Fruit fly (Drosophila melanogaster) whole organism, embryonic: Measurements from ENCODE around the gene Lip3.

ENCODE experiments used
- CG1024 ChIP-seq: fragments of 200-800 bp; sonication (Bioruptor generic); IDR thresholded peaks from 2 replicates; pipeline ENCODE4 v1.3.6; 2022; ENCODE audit warnings: missing biosample characterization, missing genetic modification characterization
- CG7928 ChIP-seq: fragments of 200-800 bp; sonication (Bioruptor generic); optimal IDR thresholded peaks from 2 replicates; lab custom pipeline; 2017; ENCODE audit warnings: missing biosample characterization, mild to moderate bottlenecking, missing genetic modification characterization
- CG8924 ChIP-seq: fragments of 200-800 bp; optimal IDR thresholded peaks from 3 replicates; lab custom pipeline; 2019; ENCODE audit warnings: missing biosample characterization, mild to moderate bottlenecking, missing genetic modification characterization, moderate library complexity
- CG9609 ChIP-seq: fragments of 200-800 bp; sonication (Bioruptor generic); optimal IDR thresholded peaks from 3 replicates; lab custom pipeline; 2016; ENCODE audit warnings: missing biosample characterization, missing genetic modification characterization
- CoRest ChIP-seq: fragments of 200-800 bp; sonication (Bioruptor generic); optimal IDR thresholded peaks from 3 replicates; lab custom pipeline; 2018; ENCODE audit warnings: missing biosample characterization, mild to moderate bottlenecking, missing genetic modification characterization, moderate library complexity
- Opbp ChIP-seq: fragments of 200-800 bp; sonication (Bioruptor generic); IDR thresholded peaks from 3 replicates; pipeline ENCODE4 v1.3.6; 2022; ENCODE audit warnings: missing biosample characterization, missing genetic modification characterization; ENCODE audit not compliant: partially characterized antibody
- crc ChIP-seq: fragments of 200-800 bp; sonication (Bioruptor generic); optimal IDR thresholded peaks from 2 replicates; lab custom pipeline; 2016; ENCODE audit warnings: missing biosample characterization, missing genetic modification characterization
- esg ChIP-seq: fragments of 200-800 bp; sonication (Bioruptor generic); conservative IDR thresholded peaks from 2 replicates; pipeline ENCODE4 v1.3.6; 2022; ENCODE audit warnings: missing biosample characterization, missing genetic modification characterization
- rib ChIP-seq: fragments of 200-800 bp; sonication (Bioruptor generic); IDR thresholded peaks from 2 replicates; pipeline ENCODE4 v1.3.6; 2022; ENCODE audit warnings: missing biosample characterization, missing genetic modification characterization
- vvl ChIP-seq: fragments of 200-800 bp; sonication (Bioruptor generic); IDR thresholded peaks from 2 replicates; pipeline ENCODE4 v1.3.6; 2022; ENCODE audit warnings: missing biosample characterization, missing genetic modification characterization

DNA sequence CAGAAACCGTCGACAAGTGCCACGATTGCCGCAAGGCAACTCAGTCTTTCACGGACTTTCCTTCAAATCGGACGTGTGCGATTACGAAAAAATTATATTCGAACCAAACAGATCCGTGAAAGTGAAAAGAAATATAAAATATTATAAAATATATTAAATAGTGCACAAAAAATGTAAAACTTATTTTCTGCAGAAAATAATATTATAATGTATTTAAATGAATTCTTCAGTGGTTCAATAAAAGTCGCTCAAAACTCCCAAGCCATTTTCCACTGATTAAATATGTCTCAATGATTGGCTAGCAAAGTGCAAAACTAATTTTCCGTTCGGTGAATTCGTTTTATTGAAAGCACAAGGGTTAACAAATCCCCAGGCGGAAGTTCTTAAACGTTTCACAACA is 33.7 kb downstream of the Lip3 start, which contains the start of gene PK2-R1:
- TF ChIP-seq vvl (no peak), crc (no peak), CoRest (tag; lab: Kevin White, UChicago) (no peak), Opbp (GFP tag; lab: Robert Waterston, UW) (no peak), CG8924 (no peak), esg (GFP tag; lab: Robert Waterston, UW) (no peak), CG7928 (no peak), CG9609 (GFP tag; lab: Kevin White, UChicago) (no peak), rib (GFP tag; lab: Robert Waterston, UW) (no peak), CG1024 (no peak)
